Worm (Caenorhabditis elegans) whole organism, L1 larva: ENCODE measurements around the gene C14C6.2.
A peak's percentile ranks its signal among the peaks of the same experiment; 100 is the strongest.

Experiments used
- C04F5.9 ChIP-seq: sonication (generic microtip); optimal IDR thresholded peaks from 2 replicates; lab custom pipeline; 2016; ENCODE audit warnings: missing genetic modification characterization, missing compliant biosample characterization
- F16B12.6 ChIP-seq: fragments of 150-350 bp; optimal IDR thresholded peaks from 2 replicates; lab custom pipeline; 2014; ENCODE audit warnings: missing biosample characterization, missing genetic modification characterization
- aha-1 ChIP-seq: fragments of 150-350 bp; optimal IDR thresholded peaks from 2 replicates; lab custom pipeline; 2014; ENCODE audit warnings: missing biosample characterization, missing genetic modification characterization
- aly-2 ChIP-seq: fragments of 150-350 bp; optimal IDR thresholded peaks from 2 replicates; lab custom pipeline; 2014; ENCODE audit warnings: missing biosample characterization, missing genetic modification characterization
- ama-1 ChIP-seq: fragments of 150-350 bp; optimal IDR thresholded peaks from 2 replicates; lab custom pipeline; 2014
- blmp-1 ChIP-seq: fragments of 150-350 bp; optimal IDR thresholded peaks from 2 replicates; lab custom pipeline; 2014; ENCODE audit warnings: missing biosample characterization, missing genetic modification characterization
- ceh-90 ChIP-seq: sonication (generic microtip); optimal IDR thresholded peaks from 2 replicates; lab custom pipeline; 2016; ENCODE audit warnings: missing genetic modification characterization, missing compliant biosample characterization
- ces-1 ChIP-seq: fragments of 150-350 bp; optimal IDR thresholded peaks from 2 replicates; lab custom pipeline; 2014; ENCODE audit warnings: missing biosample characterization, missing genetic modification reagents, missing genetic modification characterization
- dpl-1 ChIP-seq, 3 experiments: fragments of 150-350 bp in 2 of 3; sonication (generic microtip) in 1 of 3; optimal IDR thresholded peaks; 2 replicates each; lab custom pipeline; 2014 to 2017; ENCODE audit warnings: missing biosample characterization in 3 of 3, missing genetic modification characterization in 3 of 3, missing genetic modification reagents in 3 of 3
- efl-1 ChIP-seq, 4 experiments: fragments of 150-350 bp; optimal IDR thresholded peaks in 3 of 4; peaks in 1 of 4; 1 replicate in 1 of 4; 2 replicates in 3 of 4; lab custom pipeline; 2014; ENCODE audit warnings: missing biosample characterization in 2 of 4, missing genetic modification characterization in 2 of 4, missing genetic modification reagents in 2 of 4
- efl-3 ChIP-seq: fragments of 200-800 bp; sonication (Bioruptor generic); optimal IDR thresholded peaks from 2 replicates; lab custom pipeline; 2018; ENCODE audit warnings: mild to moderate bottlenecking, missing genetic modification characterization, missing compliant biosample characterization
- egl-27 ChIP-seq, 2 experiments: fragments of 150-350 bp in 1 of 2; sonication (generic microtip); optimal IDR thresholded peaks; 3 replicates each; lab custom pipeline; 2017 to 2018; ENCODE audit warnings: missing biosample characterization in 2 of 2, missing genetic modification characterization in 2 of 2, missing genetic modification reagents in 2 of 2
- elt-2 ChIP-seq: sonication (generic microtip); optimal IDR thresholded peaks from 2 replicates; lab custom pipeline; 2016; ENCODE audit warnings: missing genetic modification characterization, mild to moderate bottlenecking, inconsistent platforms, missing compliant biosample characterization, missing genetic modification reagents
- elt-3 ChIP-seq, 6 experiments: fragments of 150-350 bp in 1 of 6; sonication (generic microtip); optimal IDR thresholded peaks; 2 replicates each; lab custom pipeline; 2017 to 2018; ENCODE audit warnings: missing biosample characterization in 6 of 6, missing genetic modification characterization in 6 of 6, inconsistent platforms in 1 of 6
- fkh-10 ChIP-seq: sonication (generic microtip); optimal IDR thresholded peaks from 2 replicates; lab custom pipeline; 2017; ENCODE audit warnings: missing biosample characterization, missing genetic modification reagents, missing genetic modification characterization
- fkh-8 ChIP-seq: sonication (generic microtip); optimal IDR thresholded peaks from 2 replicates; lab custom pipeline; 2016; ENCODE audit warnings: mild to moderate bottlenecking, missing genetic modification characterization, missing compliant biosample characterization
- fos-1 ChIP-seq: fragments of 150-350 bp; optimal IDR thresholded peaks from 2 replicates; lab custom pipeline; 2014; ENCODE audit warnings: missing biosample characterization, missing genetic modification characterization
- grh-1 ChIP-seq: fragments of 200-800 bp; sonication (Bioruptor generic); IDR thresholded peaks from 2 replicates; pipeline ENCODE4 v1.3.6; 2022; ENCODE audit warnings: missing genetic modification reagents, missing genetic modification characterization, missing compliant biosample characterization
- hlh-17 ChIP-seq: fragments of 200-800 bp; sonication (Bioruptor generic); optimal IDR thresholded peaks from 2 replicates; lab custom pipeline; 2018; ENCODE audit warnings: missing genetic modification characterization, mild to moderate bottlenecking, missing compliant biosample characterization, moderate library complexity, borderline replicate concordance
- irx-1 ChIP-seq: sonication (generic microtip); optimal IDR thresholded peaks from 2 replicates; lab custom pipeline; 2016; ENCODE audit warnings: missing genetic modification characterization, missing compliant biosample characterization
- isw-1 ChIP-seq: fragments of 200-800 bp; sonication (Bioruptor generic); IDR thresholded peaks from 2 replicates; pipeline ENCODE4 v1.3.6; 2022; ENCODE audit warnings: missing genetic modification characterization, missing compliant biosample characterization
- jun-1 ChIP-seq: fragments of 150-350 bp; optimal IDR thresholded peaks from 2 replicates; lab custom pipeline; 2014; ENCODE audit warnings: missing biosample characterization, missing genetic modification reagents, missing genetic modification characterization
- lin-13 ChIP-seq: fragments of 150-350 bp; optimal IDR thresholded peaks from 2 replicates; lab custom pipeline; 2014; ENCODE audit warnings: missing biosample characterization, missing genetic modification reagents, missing genetic modification characterization
- lin-14 ChIP-seq: fragments of 200-800 bp; sonication (Bioruptor generic); optimal IDR thresholded peaks from 2 replicates; lab custom pipeline; 2018; ENCODE audit warnings: mild to moderate bottlenecking, missing genetic modification characterization, moderate library complexity, missing compliant biosample characterization
- lin-35 ChIP-seq, 2 experiments: fragments of 150-350 bp; optimal IDR thresholded peaks; 2 replicates each; lab custom pipeline; 2014; ENCODE audit warnings: missing biosample characterization in 2 of 2, missing genetic modification characterization in 2 of 2, missing genetic modification reagents in 2 of 2
- lin-39 ChIP-seq: fragments of 150-350 bp; optimal IDR thresholded peaks from 2 replicates; lab custom pipeline; 2014; ENCODE audit warnings: missing biosample characterization, missing genetic modification reagents, missing genetic modification characterization
- lsy-2 ChIP-seq, 2 experiments: fragments of 150-350 bp; optimal IDR thresholded peaks; 2 replicates each; lab custom pipeline; 2014; ENCODE audit warnings: missing biosample characterization in 2 of 2, missing genetic modification characterization in 2 of 2
- mdl-1 ChIP-seq, 2 experiments: fragments of 150-350 bp; optimal IDR thresholded peaks; 2 replicates each; lab custom pipeline; 2014 to 2017; ENCODE audit warnings: missing biosample characterization in 2 of 2, missing genetic modification characterization in 2 of 2, inconsistent platforms in 1 of 2
- mep-1 ChIP-seq: fragments of 150-350 bp; optimal IDR thresholded peaks from 2 replicates; lab custom pipeline; 2014; ENCODE audit warnings: missing biosample characterization, missing genetic modification characterization
- nhr-11 ChIP-seq: fragments of 150-350 bp; optimal IDR thresholded peaks from 2 replicates; lab custom pipeline; 2014; ENCODE audit warnings: missing biosample characterization, missing genetic modification characterization
- nhr-19 ChIP-seq: fragments of 200-800 bp; sonication (Bioruptor generic); conservative IDR thresholded peaks from 2 replicates; pipeline ENCODE4 v1.3.6; 2022; ENCODE audit warnings: missing genetic modification characterization, missing compliant biosample characterization
- nhr-20 ChIP-seq: sonication (generic microtip); optimal IDR thresholded peaks from 2 replicates; lab custom pipeline; 2016; ENCODE audit warnings: mild to moderate bottlenecking, missing genetic modification characterization, missing compliant biosample characterization
- nhr-237 ChIP-seq: fragments of 150-350 bp; optimal IDR thresholded peaks from 2 replicates; lab custom pipeline; 2014; ENCODE audit warnings: missing biosample characterization, missing genetic modification characterization
- nhr-28 ChIP-seq: fragments of 150-350 bp; optimal IDR thresholded peaks from 2 replicates; lab custom pipeline; 2014; ENCODE audit warnings: missing biosample characterization, missing genetic modification characterization
- nhr-71 ChIP-seq: sonication (generic microtip); optimal IDR thresholded peaks from 2 replicates; lab custom pipeline; 2016; ENCODE audit warnings: mild to moderate bottlenecking, missing genetic modification characterization, moderate library complexity, missing compliant biosample characterization
- nhr-76 ChIP-seq: sonication (generic microtip); optimal IDR thresholded peaks from 2 replicates; lab custom pipeline; 2017; ENCODE audit warnings: missing biosample characterization, missing genetic modification characterization
- nhr-77 ChIP-seq: fragments of 150-350 bp; optimal IDR thresholded peaks from 2 replicates; lab custom pipeline; 2014; ENCODE audit warnings: missing biosample characterization, missing genetic modification characterization
- nhr-85 ChIP-seq: sonication (generic microtip); peaks from one replicate; lab custom pipeline; 2016; ENCODE audit warnings: missing genetic modification characterization, inconsistent platforms, missing compliant biosample characterization
- nhr-90 ChIP-seq: sonication (generic microtip); optimal IDR thresholded peaks from 2 replicates; lab custom pipeline; 2016; ENCODE audit warnings: mild to moderate bottlenecking, missing genetic modification characterization, missing compliant biosample characterization; ENCODE audit not compliant: poor library complexity
- pag-3 ChIP-seq: sonication (generic microtip); optimal IDR thresholded peaks from 2 replicates; lab custom pipeline; 2017; ENCODE audit warnings: missing genetic modification characterization, mild to moderate bottlenecking, missing compliant biosample characterization, antibody characterized with exemption, borderline replicate concordance; ENCODE audit not compliant: insufficient read depth
- pqm-1 ChIP-seq: sonication (generic microtip); optimal IDR thresholded peaks from 3 replicates; lab custom pipeline; 2017; ENCODE audit warnings: missing biosample characterization, missing genetic modification characterization
- skn-1 ChIP-seq: fragments of 150-350 bp; optimal IDR thresholded peaks from 2 replicates; lab custom pipeline; 2014; ENCODE audit warnings: missing biosample characterization, missing genetic modification characterization
- snu-23 ChIP-seq: sonication (generic microtip); optimal IDR thresholded peaks from 2 replicates; lab custom pipeline; 2016; ENCODE audit warnings: missing genetic modification characterization, missing compliant biosample characterization
- sox-4 ChIP-seq: sonication (generic microtip); optimal IDR thresholded peaks from 2 replicates; lab custom pipeline; 2016; ENCODE audit warnings: missing genetic modification characterization, missing compliant biosample characterization
- sup-37 ChIP-seq: fragments of 200-800 bp; sonication (Bioruptor generic); optimal IDR thresholded peaks from 2 replicates; lab custom pipeline; 2018; ENCODE audit warnings: mild to moderate bottlenecking, missing genetic modification characterization, missing compliant biosample characterization
- unc-130 ChIP-seq: fragments of 150-350 bp; optimal IDR thresholded peaks from 2 replicates; lab custom pipeline; 2017; ENCODE audit warnings: missing biosample characterization, missing genetic modification characterization, inconsistent platforms
- unc-30 ChIP-seq: sonication (generic microtip); optimal IDR thresholded peaks from 2 replicates; lab custom pipeline; 2017; ENCODE audit warnings: missing biosample characterization, missing genetic modification characterization
- unc-62 ChIP-seq: fragments of 150-350 bp; optimal IDR thresholded peaks from 2 replicates; lab custom pipeline; 2014; ENCODE audit warnings: missing biosample characterization, missing genetic modification reagents, missing genetic modification characterization
- vab-15 ChIP-seq: sonication (generic microtip); optimal IDR thresholded peaks from 2 replicates; lab custom pipeline; 2017; ENCODE audit warnings: missing genotype, mild to moderate bottlenecking, missing genetic modification characterization, missing compliant biosample characterization
- zag-1 ChIP-seq: fragments of 150-350 bp; optimal IDR thresholded peaks from 2 replicates; lab custom pipeline; 2014; ENCODE audit warnings: missing biosample characterization, missing genetic modification characterization
- ztf-11 ChIP-seq, 2 experiments: sonication (generic microtip); optimal IDR thresholded peaks; 2 replicates each; lab custom pipeline; 2016 to 2017; ENCODE audit warnings: missing genetic modification characterization in 2 of 2, missing biosample characterization in 1 of 2, missing compliant biosample characterization in 1 of 2
- ztf-4 ChIP-seq: fragments of 150-350 bp; optimal IDR thresholded peaks from 2 replicates; lab custom pipeline; 2014; ENCODE audit warnings: missing biosample characterization, missing genetic modification characterization

C14C6.2 gene

DNA sequence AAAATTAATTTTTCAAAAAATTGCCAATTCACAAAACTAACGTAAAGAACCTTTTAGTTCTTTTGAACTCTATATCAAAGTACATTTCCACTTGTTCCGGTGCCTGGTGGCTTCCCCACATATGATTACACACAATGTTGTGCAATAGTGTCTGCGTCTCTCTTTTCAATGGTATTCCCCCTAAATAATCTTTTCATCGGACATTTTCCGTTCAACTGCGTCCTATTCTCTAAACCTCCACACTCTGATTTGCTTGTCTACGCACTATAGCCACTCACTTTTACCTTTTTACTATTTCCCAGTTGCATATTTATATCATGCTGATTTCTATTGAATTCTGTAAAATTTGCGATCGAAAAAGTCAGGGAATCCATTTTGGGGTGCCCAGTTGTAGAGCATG lies 30.9 kb upstream of the C14C6.2 start, which contains the start of gene nhr-58 (continued):
- no peak for TF ChIP-seq grh-1 (GFP tag; lab: Robert Waterston, UW)
- no peak for TF ChIP-seq isw-1 (GFP tag; lab: Robert Waterston, UW)
- TF ChIP-seq efl-3 (GFP tag; lab: Kevin White, UChicago), result no peak
- no peak for TF ChIP-seq ces-1 (GFP tag; lab: Kevin White, UChicago)
- TF ChIP-seq ama-1, result no peak
- no peak for TF ChIP-seq F16B12.6 (tag; lab: Kevin White, UChicago)
- no peak for TF ChIP-seq unc-130 (tag; lab: Kevin White, UChicago)
- no peak for TF ChIP-seq vab-15
- no peak for TF ChIP-seq nhr-76 (tag; lab: Kevin White, UChicago)
- TF ChIP-seq lin-13 (GFP tag; lab: Kevin White, UChicago), result no peak
- peak; percentile 83 for TF ChIP-seq nhr-85 (tag; lab: Kevin White, UChicago)
- peak; percentile 70 to 83 for TF ChIP-seq egl-27 (tag; optimal IDR thresholded peaks at IDR 0.05; lab: Kevin White, UChicago)
- TF ChIP-seq ceh-90 (tag; lab: Kevin White, UChicago), result no peak
- no peak for TF ChIP-seq aha-1 (tag; lab: Kevin White, UChicago)
- TF ChIP-seq skn-1 (tag; lab: Kevin White, UChicago), result peak; percentile 43
- no peak for TF ChIP-seq zag-1 (tag; lab: Kevin White, UChicago)
- TF ChIP-seq pag-3 (tag; lab: Kevin White, UChicago), result no peak
- TF ChIP-seq fkh-10, result no peak
- peak in 1 of 2 experiments; percentile 71 for TF ChIP-seq mdl-1 (tag; optimal IDR thresholded peaks at IDR 0.05; lab: Kevin White, UChicago)
- TF ChIP-seq unc-30 (tag; lab: Kevin White, UChicago), result no peak
- no peak for TF ChIP-seq ztf-11 (tag; optimal IDR thresholded peaks at IDR 0.05; lab: Kevin White, UChicago)
- no peak for TF ChIP-seq C04F5.9
- peak; percentile 76 for TF ChIP-seq nhr-71 (tag; lab: Kevin White, UChicago)
- peak; percentile 66 for TF ChIP-seq jun-1 (tag; lab: Kevin White, UChicago)
- peak; percentile 65 for TF ChIP-seq elt-2 (tag; lab: Kevin White, UChicago)
- no peak for TF ChIP-seq pqm-1 (tag; lab: Kevin White, UChicago)
- TF ChIP-seq nhr-11, result peak; percentile 59
- TF ChIP-seq snu-23 (GFP tag; lab: Kevin White, UChicago), result peak; percentile 72
- TF ChIP-seq nhr-28 (tag; lab: Kevin White, UChicago), result no peak
- no peak for TF ChIP-seq unc-62 (GFP tag; lab: Kevin White, UChicago)
- no peak for TF ChIP-seq nhr-237 (tag; lab: Kevin White, UChicago)
- no peak for TF ChIP-seq aly-2 (tag; lab: Kevin White, UChicago)
- TF ChIP-seq irx-1, result no peak
- TF ChIP-seq fos-1 (tag; lab: Kevin White, UChicago), result peak; percentile 6
- TF ChIP-seq mep-1 (tag; lab: Kevin White, UChicago), result peak; percentile 64
- TF ChIP-seq sox-4, result no peak
- TF ChIP-seq fkh-8 (tag; lab: Kevin White, UChicago), result peak; percentile 75
- TF ChIP-seq, all 84 proteins: peak for 28

DNA sequence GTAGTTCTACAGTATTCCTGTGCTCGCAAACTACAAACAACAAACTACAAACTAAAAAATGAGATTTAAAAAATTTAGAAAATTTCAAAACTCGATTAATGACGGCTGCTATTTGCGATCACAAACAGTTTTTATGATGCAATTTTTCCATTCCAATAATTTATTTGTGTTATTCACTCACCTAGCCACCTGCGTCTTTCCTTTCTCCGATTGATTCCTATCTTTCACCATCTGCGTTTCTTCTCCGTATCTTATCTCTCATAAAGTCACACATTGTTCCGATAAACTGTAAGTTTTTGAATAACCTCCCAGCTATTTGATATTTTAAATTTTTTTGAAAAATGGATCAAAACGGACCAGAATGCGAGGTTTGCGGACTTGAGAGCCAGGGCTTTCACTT lies 28.8 kb upstream of the C14C6.2 start, which contains the start of gene nhr-132:
Gene nhr-132, plus strand, starts transcription at position 271 of the 400 bp plus-strand sequence.
- TF ChIP-seq elt-3 (tag; optimal IDR thresholded peaks at IDR 0.05; lab: Kevin White, UChicago) (peak in 2 of 6 experiments; percentile 25 to 44), lin-14 (GFP tag; lab: Kevin White, UChicago) (peak; percentile 92), nhr-85 (tag; lab: Kevin White, UChicago) (peak; percentile 77), sup-37 (GFP tag; lab: Kevin White, UChicago) (no peak), lin-35 (GFP tag; optimal IDR thresholded peaks at IDR 0.05; lab: Kevin White, UChicago) (peak in 1 of 2 experiments; percentile 44), nhr-19 (GFP tag; lab: Robert Waterston, UW) (no peak), dpl-1 (GFP tag; optimal IDR thresholded peaks at IDR 0.05; lab: Kevin White, UChicago) (peak in 1 of 3 experiments; percentile 16), hlh-17 (no peak), egl-27 (tag; optimal IDR thresholded peaks at IDR 0.05; lab: Kevin White, UChicago) (no peak), ama-1 (no peak), lin-39 (tag; lab: Kevin White, UChicago) (no peak), zag-1 (tag; lab: Kevin White, UChicago) (no peak), blmp-1 (tag; lab: Kevin White, UChicago) (peak; percentile 43), lsy-2 (tag; optimal IDR thresholded peaks at IDR 0.05; lab: Kevin White, UChicago) (peak in 1 of 2 experiments; percentile 0), efl-1 (optimal IDR thresholded peaks at IDR 0.05; lab: Kevin White, UChicago) (peak in 1 of 2 experiments; percentile 1), efl-1 (GFP tag; optimal IDR thresholded peaks at IDR 0.05 in 1 of 2; lab: Kevin White, UChicago) (no peak), nhr-20 (tag; lab: Kevin White, UChicago) (peak; percentile 56), nhr-90 (tag; lab: Kevin White, UChicago) (peak; percentile 13), mdl-1 (tag; optimal IDR thresholded peaks at IDR 0.05; lab: Kevin White, UChicago) (peak in 1 of 2 experiments; percentile 19), nhr-77 (tag; lab: Kevin White, UChicago) (peak; percentile 28), ztf-4 (tag; lab: Kevin White, UChicago) (no peak), pag-3 (tag; lab: Kevin White, UChicago) (no peak), elt-2 (tag; lab: Kevin White, UChicago) (peak; percentile 35), aha-1 (tag; lab: Kevin White, UChicago) (no peak)
